Worm (Caenorhabditis elegans): ENCODE data around the gene C17F4.7.

- TF ChIP-seq W03F9.2 (tag; optimal IDR thresholded peaks at IDR 0.05) (no peak), dao-5 (tag; optimal IDR thresholded peaks at IDR 0.05) (no peak), him-1 (tag; optimal IDR thresholded peaks at IDR 0.05) (no peak)
Measured at ce11 chrII:3264704-3265103, 18.9 kb upstream of the C17F4.7 start.
